Fruit fly (Drosophila melanogaster): Measurements from ENCODE around the gene CG3792.
A peak's percentile ranks its signal among the peaks of the same experiment; 100 is the strongest.

The CG3792 gene

DNA sequence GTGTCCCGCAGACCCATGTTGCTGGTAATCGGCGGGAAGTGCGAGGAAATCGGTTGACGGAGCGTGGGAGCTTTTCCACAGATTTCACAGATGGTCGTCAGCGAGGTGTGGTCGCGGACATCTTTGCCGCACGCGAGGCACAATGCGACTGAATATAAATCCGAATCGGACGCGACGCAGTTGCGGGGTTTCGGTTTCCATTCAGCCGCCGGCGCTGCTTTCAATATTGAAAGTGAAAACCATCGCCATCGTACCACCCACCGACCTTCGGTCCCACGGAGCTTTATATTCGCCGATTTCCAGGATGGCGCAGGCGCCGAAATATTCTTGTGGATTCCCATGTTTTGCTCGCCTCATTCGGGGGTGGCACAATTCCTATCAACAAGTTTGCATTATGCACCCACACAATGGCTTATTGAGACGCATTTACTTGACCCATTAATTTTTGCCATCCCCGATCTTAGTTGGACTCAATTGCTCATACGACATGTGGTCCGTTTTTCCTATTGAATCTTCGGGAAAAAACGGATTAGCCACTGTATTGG is 40.7 kb upstream of the CG3792 start, which contains the start of gene hoe2 (continued):
- no peak for TF ChIP-seq cg (GFP tag; optimal IDR thresholded peaks at IDR 0.05)
- TF ChIP-seq NfI (GFP tag; optimal IDR thresholded peaks at IDR 0.05) = no peak
- no peak for TF ChIP-seq CG34422 (GFP tag; IDR thresholded peaks at IDR 0.05)
- TF ChIP-seq CG6689 (GFP tag; IDR thresholded peaks at IDR 0.05) = no peak
- no peak for TF ChIP-seq CG17359 (tag; optimal IDR thresholded peaks at IDR 0.05)
- TF ChIP-seq CG12744 (GFP tag; optimal IDR thresholded peaks at IDR 0.05) = no peak
- no peak for TF ChIP-seq CG17385 (GFP tag; optimal IDR thresholded peaks at IDR 0.05)
- TF ChIP-seq scrt (GFP tag; optimal IDR thresholded peaks at IDR 0.05) = peak; percentile 94
- peak; percentile 38 for TF ChIP-seq Hand (GFP tag; optimal IDR thresholded peaks at IDR 0.05)
- TF ChIP-seq CG18619 (GFP tag; optimal IDR thresholded peaks at IDR 0.05) = no peak
- TF ChIP-seq CG30020 (tag; optimal IDR thresholded peaks at IDR 0.05) = no peak
- TF ChIP-seq corto (GFP tag; optimal IDR thresholded peaks at IDR 0.05) = no peak
- no peak for TF ChIP-seq CG13624 (GFP tag; optimal IDR thresholded peaks at IDR 0.05)
- 0 out of 2 replicates have a peak, but pooled peaks have one; percentile 16 for TF ChIP-seq Drgx (GFP tag; IDR thresholded peaks at IDR 0.05)
- no peak for TF ChIP-seq Lhr (GFP tag; optimal IDR thresholded peaks at IDR 0.05)
- no peak for TF ChIP-seq Atf3 (GFP tag; optimal IDR thresholded peaks at IDR 0.05)
- TF ChIP-seq Opbp (GFP tag; IDR thresholded peaks at IDR 0.05; ENCODE audit: partially characterized antibody) = no peak
- TF ChIP-seq Med (GFP tag) = peak; percentile 38
- TF ChIP-seq CG13894 (tag; optimal IDR thresholded peaks at IDR 0.05) = peak; percentile 79
- no peak for TF ChIP-seq CG8388 (GFP tag; optimal IDR thresholded peaks at IDR 0.05)
- TF ChIP-seq CG32532 (GFP tag; IDR thresholded peaks at IDR 0.05) = peak; percentile 41; the same call in 1 of the 2 replicates
- TF ChIP-seq CG6854 (GFP tag; optimal IDR thresholded peaks at IDR 0.05) = no peak
- TF ChIP-seq TFAM (GFP tag; optimal IDR thresholded peaks at IDR 0.05) = no peak
- no peak for TF ChIP-seq CG6765 (GFP tag; optimal IDR thresholded peaks at IDR 0.05)
- peak; percentile 38; the same call in 1 of the 3 replicates for TF ChIP-seq Dbx (GFP tag; IDR thresholded peaks at IDR 0.05)
- no peak for TF ChIP-seq CG2712 (tag; optimal IDR thresholded peaks at IDR 0.05)
- no peak for TF ChIP-seq CG7271 (tag; optimal IDR thresholded peaks at IDR 0.05)
- no peak for TF ChIP-seq CG11093 (GFP tag; IDR thresholded peaks at IDR 0.05)
- no peak for TF ChIP-seq nau (GFP tag; optimal IDR thresholded peaks at IDR 0.05)
- TF ChIP-seq zen2 (GFP tag; IDR thresholded peaks at IDR 0.05; ENCODE audit: partially characterized antibody) = no peak
- TF ChIP-seq CG3281 (GFP tag; optimal IDR thresholded peaks at IDR 0.05) = peak; percentile 31
- no peak for TF ChIP-seq CG30431 (GFP tag; optimal IDR thresholded peaks at IDR 0.05)
- no peak for TF ChIP-seq CG6791 (GFP tag; IDR thresholded peaks at IDR 0.05; ENCODE audit: partially characterized antibody)
- TF ChIP-seq CG14050 (GFP tag; IDR thresholded peaks at IDR 0.05) = no peak
- no peak for TF ChIP-seq pum (GFP tag; optimal IDR thresholded peaks at IDR 0.05)
- TF ChIP-seq unc-4 (GFP tag; IDR thresholded peaks at IDR 0.05; ENCODE audit: partially characterized antibody) = no peak
- TF ChIP-seq gsb (GFP tag; IDR thresholded peaks at IDR 0.05) = no peak
- TF ChIP-seq CG15601 (tag; optimal IDR thresholded peaks at IDR 0.05) = peak; percentile 94
- TF ChIP-seq gcm2 (GFP tag; optimal IDR thresholded peaks at IDR 0.05) = no peak
- no peak for TF ChIP-seq org-1 (GFP tag; optimal IDR thresholded peaks at IDR 0.05)
- TF ChIP-seq disco-r (GFP tag; optimal IDR thresholded peaks at IDR 0.05) = no peak
- TF ChIP-seq Deaf1 (tag; optimal IDR thresholded peaks at IDR 0.05) = peak; percentile 94
- TF ChIP-seq Trl (optimal IDR thresholded peaks at IDR 0.05) = no peak
- no peak for TF ChIP-seq Trl (GFP tag; optimal IDR thresholded peaks at IDR 0.05)
- no peak for TF ChIP-seq D19B (GFP tag; optimal IDR thresholded peaks at IDR 0.05)
- no peak for TF ChIP-seq amos (GFP tag; IDR thresholded peaks at IDR 0.05; ENCODE audit: partially characterized antibody)
- TF ChIP-seq gsb-n (tag; optimal IDR thresholded peaks at IDR 0.05) = no peak
- TF ChIP-seq CG5953 (GFP tag; IDR thresholded peaks at IDR 0.05) = no peak
- no peak for TF ChIP-seq pzg (GFP tag; optimal IDR thresholded peaks at IDR 0.05)
- TF ChIP-seq Antp (GFP tag; optimal IDR thresholded peaks at IDR 0.05) = no peak
